Worm (Caenorhabditis elegans) whole organism, early embryonic: ENCODE results near the gene cyp-33C8.

Experiments used
- B0310.2 ChIP-seq: sonication (generic microtip); optimal IDR thresholded peaks from 2 replicates; lab custom pipeline; 2016; ENCODE audit warnings: mild to moderate bottlenecking, missing genetic modification characterization, missing compliant biosample characterization
- F13C5.2 ChIP-seq: sonication (generic microtip); optimal IDR thresholded peaks from 2 replicates; lab custom pipeline; 2017; ENCODE audit warnings: mild to moderate bottlenecking, missing genetic modification characterization, inconsistent platforms, missing compliant biosample characterization
- aly-1 ChIP-seq: sonication (generic microtip); optimal IDR thresholded peaks from 2 replicates; lab custom pipeline; 2016; ENCODE audit warnings: missing genetic modification characterization, missing compliant biosample characterization
- ama-1 ChIP-seq: fragments of 150-350 bp; optimal IDR thresholded peaks from 2 replicates; lab custom pipeline; 2014
- ceh-13 ChIP-seq: fragments of 200-800 bp; sonication (Bioruptor generic); optimal IDR thresholded peaks from 2 replicates; lab custom pipeline; 2018; ENCODE audit warnings: mild to moderate bottlenecking, missing genetic modification characterization, missing compliant biosample characterization
- ceh-36 ChIP-seq: sonication (generic microtip); optimal IDR thresholded peaks from 2 replicates; lab custom pipeline; 2016; ENCODE audit warnings: missing genetic modification characterization, inconsistent platforms, missing compliant biosample characterization
- ets-7 ChIP-seq: sonication (generic microtip); optimal IDR thresholded peaks from 2 replicates; lab custom pipeline; 2016; ENCODE audit warnings: missing genotype, missing genetic modification characterization, missing compliant biosample characterization
- flt-1 ChIP-seq: fragments of 200-800 bp; sonication (Bioruptor generic); IDR thresholded peaks from 2 replicates; pipeline ENCODE4 v1.3.6; 2022; ENCODE audit warnings: missing genetic modification characterization, missing compliant biosample characterization
- hmbx-1 ChIP-seq: sonication (generic microtip); optimal IDR thresholded peaks from 2 replicates; lab custom pipeline; 2016; ENCODE audit warnings: mild to moderate bottlenecking, missing genetic modification characterization, missing compliant biosample characterization
- hmg-4 ChIP-seq: fragments of 200-800 bp; sonication (Bioruptor generic); optimal IDR thresholded peaks from 2 replicates; lab custom pipeline; 2018; ENCODE audit warnings: mild to moderate bottlenecking, missing genetic modification characterization, missing compliant biosample characterization
- hnd-1 ChIP-seq: sonication (generic microtip); optimal IDR thresholded peaks from 2 replicates; lab custom pipeline; 2016; ENCODE audit warnings: missing genetic modification characterization, missing compliant biosample characterization
- pes-1 ChIP-seq: fragments of 200-800 bp; sonication (Bioruptor generic); IDR thresholded peaks from 2 replicates; pipeline ENCODE4 v1.3.6; 2022; ENCODE audit warnings: missing genetic modification reagents, missing genetic modification characterization, missing compliant biosample characterization
- scrt-1 ChIP-seq: fragments of 200-800 bp; sonication (Bioruptor generic); IDR thresholded peaks from 2 replicates; pipeline ENCODE4 v1.3.6; 2022; ENCODE audit warnings: missing genetic modification characterization, missing compliant biosample characterization
- sea-1 ChIP-seq: fragments of 200-800 bp; sonication (Bioruptor generic); conservative IDR thresholded peaks from 2 replicates; pipeline ENCODE4 v1.3.6; 2022; ENCODE audit warnings: missing genetic modification characterization, missing compliant biosample characterization
- tbx-11 ChIP-seq: fragments of 200-800 bp; sonication (Bioruptor generic); IDR thresholded peaks from 2 replicates; pipeline ENCODE4 v1.3.6; 2022; ENCODE audit warnings: missing genetic modification characterization, missing compliant biosample characterization
- tbx-37 ChIP-seq: fragments of 200-800 bp; sonication (Bioruptor generic); conservative IDR thresholded peaks from 2 replicates; pipeline ENCODE4 v1.3.6; 2022; ENCODE audit warnings: missing genetic modification reagents, missing genetic modification characterization, missing compliant biosample characterization
- tra-4 ChIP-seq: sonication (generic microtip); optimal IDR thresholded peaks from 2 replicates; lab custom pipeline; 2017; ENCODE audit warnings: missing genetic modification characterization, missing compliant biosample characterization

The cyp-33C8 gene

DNA sequence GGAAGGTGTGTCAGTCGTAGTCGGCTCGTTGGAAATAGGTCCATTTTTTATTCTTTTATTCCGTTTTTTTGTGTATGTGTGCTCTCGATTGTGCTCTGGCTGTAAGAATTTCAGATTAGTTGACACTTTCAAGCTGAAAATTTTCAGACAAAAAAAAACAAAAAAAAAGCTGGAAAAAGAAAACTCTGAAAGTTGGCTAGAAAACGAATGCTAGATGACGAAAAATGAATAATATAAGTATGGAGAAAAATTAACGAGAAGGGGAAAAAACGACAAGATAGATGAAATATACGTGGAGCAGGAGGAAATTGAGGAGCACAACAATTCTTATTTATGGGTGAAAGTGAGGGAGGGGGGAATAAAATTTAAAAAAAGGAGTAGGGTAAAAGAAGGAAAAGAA lies 28.3 kb upstream of the cyp-33C8 start, which contains the start of gene H10D18.5:
H10D18.5 (minus strand) TSS at position 101 of the 400 bp plus-strand sequence.
- TF ChIP-seq ceh-13 (GFP tag; lab: Kevin White, UChicago) (no peak), tbx-37 (GFP tag; lab: Robert Waterston, UW) (no peak), F13C5.2 (tag; lab: Kevin White, UChicago) (no peak), ceh-36 (no peak), hmbx-1 (tag; lab: Kevin White, UChicago) (no peak), tra-4 (no peak), tbx-11 (GFP tag; lab: Robert Waterston, UW) (no peak)

DNA sequence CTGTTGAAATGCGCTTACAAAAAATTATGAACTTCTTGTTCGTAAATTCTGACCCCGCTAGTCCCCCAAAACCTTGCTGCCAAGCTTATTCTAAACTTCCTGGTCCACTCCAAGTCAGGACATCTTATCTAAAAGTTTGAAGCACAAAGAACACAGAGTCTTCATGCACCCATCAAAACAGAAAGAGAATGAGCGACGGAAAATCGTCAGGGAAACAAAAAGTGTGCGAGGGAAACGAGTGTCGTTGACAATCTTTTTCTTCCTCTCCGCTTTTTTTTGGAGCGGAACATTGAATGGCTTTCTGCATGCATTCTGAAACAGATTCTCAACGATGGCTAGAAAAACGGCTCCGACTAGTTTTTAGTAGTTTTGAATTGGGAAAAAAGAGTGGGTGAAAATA lies 21.8 kb upstream of the cyp-33C8 start:
- TF ChIP-seq hnd-1 (tag; lab: Kevin White, UChicago) (no peak), hmg-4 (GFP tag; lab: Kevin White, UChicago) (no peak), aly-1 (no peak)

DNA sequence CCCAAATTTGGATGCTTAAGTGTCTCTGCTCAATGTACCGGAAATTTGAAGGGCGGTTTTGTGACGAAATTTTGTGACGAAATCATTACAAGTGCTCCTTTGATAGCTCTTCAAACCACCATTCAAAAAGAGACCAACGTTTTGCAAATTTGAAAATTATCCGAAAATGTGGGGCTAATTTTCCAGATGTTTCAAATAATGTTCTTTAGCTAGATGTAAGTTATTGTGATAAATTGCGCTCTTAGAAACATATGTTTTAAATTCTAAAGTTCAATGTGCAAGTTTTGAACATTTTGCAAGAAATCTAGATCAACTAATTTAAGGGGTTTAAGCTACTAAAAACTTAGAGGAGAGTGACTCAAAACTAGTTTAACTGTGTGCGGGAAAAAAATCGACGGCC lies 17.5 kb upstream of the cyp-33C8 start:
- no peak for TF ChIP-seq ama-1 (lab: Kevin White, UChicago)
- TF ChIP-seq scrt-1 (GFP tag; lab: Robert Waterston, UW): no peak
- TF ChIP-seq sea-1 (GFP tag; lab: Robert Waterston, UW): no peak
- no peak for TF ChIP-seq ets-7
- no peak for TF ChIP-seq pes-1 (GFP tag; lab: Robert Waterston, UW)
- no peak for TF ChIP-seq B0310.2 (tag; lab: Kevin White, UChicago)
- no peak for TF ChIP-seq F13C5.2 (tag; lab: Kevin White, UChicago)
- no peak for TF ChIP-seq tra-4
- no peak for TF ChIP-seq hmg-4 (GFP tag; lab: Kevin White, UChicago)
- no peak for TF ChIP-seq ceh-13 (GFP tag; lab: Kevin White, UChicago)
- no peak for TF ChIP-seq aly-1
- no peak for TF ChIP-seq tbx-37 (GFP tag; lab: Robert Waterston, UW)

DNA sequence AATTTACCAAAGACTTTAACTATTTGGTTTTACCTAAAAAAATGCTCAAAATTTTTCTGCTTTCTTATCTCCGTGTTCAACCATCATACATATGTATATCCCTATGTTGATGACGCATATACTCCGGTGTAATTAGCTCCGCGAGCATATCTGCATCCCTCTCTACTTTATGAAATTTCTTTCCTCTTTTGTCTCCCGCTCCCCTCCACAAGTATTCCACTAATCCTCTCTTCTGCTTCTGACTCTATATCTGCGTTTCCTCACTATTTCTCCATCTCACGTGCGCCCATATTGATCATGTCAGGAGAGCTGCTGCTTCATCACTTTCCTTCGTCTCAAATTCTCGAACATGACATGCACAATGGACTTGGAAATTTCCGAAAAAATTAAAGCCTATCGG lies 11.6 kb upstream of the cyp-33C8 start, which contains the start of gene H10D18.1:
H10D18.1 (plus strand) TSS at position 277 of the 400 bp plus-strand sequence.
- TF ChIP-seq ama-1 (lab: Kevin White, UChicago): no peak

DNA sequence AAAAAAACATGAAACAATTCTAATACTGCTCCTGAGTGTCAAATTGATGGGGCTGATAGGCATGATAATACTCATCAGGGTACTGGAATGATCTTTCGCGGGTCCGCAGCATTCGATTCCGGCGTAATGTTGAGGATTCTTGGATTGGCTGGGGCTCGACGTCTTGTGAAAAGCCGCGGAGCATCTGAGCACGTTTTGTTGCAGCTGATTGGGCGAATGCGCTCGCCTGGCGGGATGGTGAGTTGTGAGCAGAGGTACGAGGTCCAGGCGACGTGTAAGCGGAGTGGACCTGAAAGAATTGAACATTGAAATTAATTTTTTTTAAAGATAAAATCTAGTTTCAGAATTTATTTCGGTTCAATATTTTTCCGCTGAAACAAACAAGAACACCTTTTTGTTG lies 10.7 kb upstream of the cyp-33C8 start:
- TF ChIP-seq tra-4 (no peak), hnd-1 (tag; lab: Kevin White, UChicago) (no peak), F13C5.2 (tag; lab: Kevin White, UChicago) (no peak), tbx-37 (GFP tag; lab: Robert Waterston, UW) (no peak), ceh-13 (GFP tag; lab: Kevin White, UChicago) (no peak), hmg-4 (GFP tag; lab: Kevin White, UChicago) (no peak), ama-1 (lab: Kevin White, UChicago) (no peak), ceh-36 (no peak), pes-1 (GFP tag; lab: Robert Waterston, UW) (no peak), tbx-11 (GFP tag; lab: Robert Waterston, UW) (no peak), flt-1 (GFP tag; lab: Robert Waterston, UW) (no peak)

DNA sequence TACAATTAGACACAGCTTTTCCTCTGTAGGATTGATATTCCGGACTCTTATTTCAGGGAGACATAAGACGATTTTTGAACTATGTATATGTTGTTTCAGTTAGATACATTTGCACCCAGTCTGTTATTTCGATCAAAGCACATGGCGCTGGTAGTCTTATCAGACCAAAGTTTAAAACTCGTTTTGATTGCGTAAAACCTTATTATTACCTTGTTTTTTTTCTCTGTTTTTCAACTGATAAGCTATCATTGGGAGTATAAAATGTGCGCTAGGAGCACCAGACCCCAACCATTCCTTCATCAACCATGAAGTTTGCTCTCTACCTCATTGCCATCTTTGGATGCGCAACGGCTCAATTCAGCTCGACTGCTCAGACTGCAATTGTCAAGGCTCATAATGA lies 8.9 kb upstream of the cyp-33C8 start, which contains the start of gene scl-12:
scl-12 (plus strand) TSS at position 301 of the 400 bp plus-strand sequence.
- TF ChIP-seq ama-1 (lab: Kevin White, UChicago): no peak
- TF ChIP-seq F13C5.2 (tag; lab: Kevin White, UChicago): no peak
- no peak for TF ChIP-seq ceh-36
- no peak for TF ChIP-seq tra-4
- no peak for TF ChIP-seq aly-1
- TF ChIP-seq ceh-13 (GFP tag; lab: Kevin White, UChicago): no peak
- no peak for TF ChIP-seq B0310.2 (tag; lab: Kevin White, UChicago)
- no peak for TF ChIP-seq hmbx-1 (tag; lab: Kevin White, UChicago)
- no peak for TF ChIP-seq pes-1 (GFP tag; lab: Robert Waterston, UW)

DNA sequence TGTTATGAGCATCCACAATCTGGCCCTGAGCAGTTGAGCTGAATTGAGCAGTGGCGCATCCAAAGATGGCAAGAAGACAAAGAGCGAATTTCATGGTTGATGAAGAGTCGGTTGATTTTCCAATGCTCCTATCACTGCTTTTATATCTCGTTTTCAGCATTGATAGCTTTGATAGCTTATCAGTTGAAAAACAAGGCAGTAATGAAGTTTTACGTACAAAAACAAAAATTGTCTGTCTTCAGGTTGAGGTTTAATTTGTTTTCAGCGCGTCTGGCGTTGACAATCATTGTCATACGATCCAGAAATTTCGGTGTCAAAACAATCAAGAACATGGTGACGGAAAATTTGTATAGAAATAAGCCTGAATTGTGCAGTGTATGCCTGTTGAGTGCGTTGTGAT lies 8.2 kb upstream of the cyp-33C8 start, which contains the start of gene scl-13:
scl-13 (minus strand) TSS at position 101 of the 400 bp plus-strand sequence.
- TF ChIP-seq scrt-1 (GFP tag; lab: Robert Waterston, UW) (no peak), ets-7 (no peak), ama-1 (lab: Kevin White, UChicago) (no peak), tbx-11 (GFP tag; lab: Robert Waterston, UW) (no peak), hnd-1 (tag; lab: Kevin White, UChicago) (no peak), pes-1 (GFP tag; lab: Robert Waterston, UW) (no peak), hmbx-1 (tag; lab: Kevin White, UChicago) (no peak), F13C5.2 (tag; lab: Kevin White, UChicago) (no peak), hmg-4 (GFP tag; lab: Kevin White, UChicago) (no peak), sea-1 (GFP tag; lab: Robert Waterston, UW) (no peak), flt-1 (GFP tag; lab: Robert Waterston, UW) (no peak), tbx-37 (GFP tag; lab: Robert Waterston, UW) (no peak)

DNA sequence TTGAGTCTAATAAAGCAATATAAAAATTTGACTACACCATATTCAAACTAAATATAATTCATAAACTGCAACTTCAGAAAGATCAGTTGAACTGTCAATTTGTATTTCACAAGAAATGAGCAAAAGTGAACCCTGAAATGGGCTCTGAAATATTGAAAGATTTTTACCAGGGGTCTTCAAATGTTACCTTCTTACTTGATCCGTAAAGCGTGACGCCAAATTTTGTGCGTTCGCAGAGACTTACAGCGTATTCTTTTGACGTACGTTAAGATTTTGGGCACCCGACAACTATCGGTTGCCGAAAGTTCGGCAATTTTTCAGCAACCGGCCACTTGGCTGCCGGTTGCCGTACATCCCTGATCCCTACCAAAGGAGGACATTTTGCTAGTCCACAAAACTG lies 6.7 kb upstream of the cyp-33C8 start:
- TF ChIP-seq flt-1 (GFP tag; lab: Robert Waterston, UW) (no peak), hnd-1 (tag; lab: Kevin White, UChicago) (no peak), scrt-1 (GFP tag; lab: Robert Waterston, UW) (no peak), tbx-37 (GFP tag; lab: Robert Waterston, UW) (no peak), B0310.2 (tag; lab: Kevin White, UChicago) (no peak), aly-1 (no peak), ceh-13 (GFP tag; lab: Kevin White, UChicago) (no peak), hmbx-1 (tag; lab: Kevin White, UChicago) (no peak), ama-1 (lab: Kevin White, UChicago) (no peak), ets-7 (no peak), tra-4 (no peak), sea-1 (GFP tag; lab: Robert Waterston, UW) (no peak), pes-1 (GFP tag; lab: Robert Waterston, UW) (no peak)
